Worm (Caenorhabditis elegans): ENCODE measurements around the gene Y48E1C.1.

The Y48E1C.1 gene

ce11 chrII:13467838-13468389, 53.1 kb downstream of the Y48E1C.1 start:
- peak; percentile 96 for TF ChIP-seq elt-2 (tag; optimal IDR thresholded peaks at IDR 0.05)
- TF ChIP-seq tbx-2 (tag; optimal IDR thresholded peaks at IDR 0.05), result no peak

ce11 chrII:13469043-13469652, 54.3 kb downstream of the Y48E1C.1 start, which contains the start of gene E01G4.3:
E01G4.3 (minus strand) TSS chrII:13469602.
- TF ChIP-seq elt-2 (tag; optimal IDR thresholded peaks at IDR 0.05), result peak; percentile 84
- no peak for TF ChIP-seq ceh-9 (tag; optimal IDR thresholded peaks at IDR 0.05)
- no peak for TF ChIP-seq pha-4 (tag; optimal IDR thresholded peaks at IDR 0.05)
- no peak for TF ChIP-seq ztf-16 (tag; optimal IDR thresholded peaks at IDR 0.05)
- no peak for TF ChIP-seq ceh-45 (GFP tag; IDR thresholded peaks at IDR 0.05)
- no peak for TF ChIP-seq ceh-19 (GFP tag; optimal IDR thresholded peaks at IDR 0.05)
- no peak for TF ChIP-seq unc-86 (tag; optimal IDR thresholded peaks at IDR 0.05)
- TF ChIP-seq madf-2 (tag; optimal IDR thresholded peaks at IDR 0.05), result no peak
- no peak for TF ChIP-seq che-1 (tag; optimal IDR thresholded peaks at IDR 0.05)
- TF ChIP-seq tbx-7 (tag; optimal IDR thresholded peaks at IDR 0.05), result no peak
- no peak for TF ChIP-seq K02D7.2 (tag; optimal IDR thresholded peaks at IDR 0.05)
- TF ChIP-seq hlh-8 (tag; optimal IDR thresholded peaks at IDR 0.05), result no peak
- peak; percentile 44 for TF ChIP-seq nfya-1 (tag; optimal IDR thresholded peaks at IDR 0.05)
- no peak for TF ChIP-seq ceh-30 (tag; optimal IDR thresholded peaks at IDR 0.05)
- TF ChIP-seq ceh-14 (tag; optimal IDR thresholded peaks at IDR 0.05), result no peak
- TF ChIP-seq hlh-15 (tag; optimal IDR thresholded peaks at IDR 0.05), result no peak
- TF ChIP-seq tbx-2 (tag; optimal IDR thresholded peaks at IDR 0.05), result no peak
- TF ChIP-seq ets-4 (tag; optimal IDR thresholded peaks at IDR 0.05), result no peak
- peak; percentile 59 for TF ChIP-seq rnt-1 (tag; optimal IDR thresholded peaks at IDR 0.05)
- TF ChIP-seq dmd-4 (tag; optimal IDR thresholded peaks at IDR 0.05; ENCODE audit: borderline replicate concordance), result no peak
- no peak for TF ChIP-seq ceh-34 (tag; optimal IDR thresholded peaks at IDR 0.05)
- TF ChIP-seq ceh-31 (tag; optimal IDR thresholded peaks at IDR 0.05), result no peak
- TF ChIP-seq ceh-6 (GFP tag; optimal IDR thresholded peaks at IDR 0.05), result no peak
- no peak for TF ChIP-seq gmeb-2 (tag; optimal IDR thresholded peaks at IDR 0.05)
- no peak for TF ChIP-seq ttx-3 (tag; optimal IDR thresholded peaks at IDR 0.05)
- TF ChIP-seq ahr-1 (tag; optimal IDR thresholded peaks at IDR 0.05), result no peak
- no peak for TF ChIP-seq ref-2 (tag; optimal IDR thresholded peaks at IDR 0.05)
- no peak for TF ChIP-seq hlh-13 (GFP tag; optimal IDR thresholded peaks at IDR 0.05)
- no peak for TF ChIP-seq pax-1 (tag; optimal IDR thresholded peaks at IDR 0.05)
- no peak for TF ChIP-seq lin-11 (tag; optimal IDR thresholded peaks at IDR 0.05)
- TF ChIP-seq ceh-24 (tag; optimal IDR thresholded peaks at IDR 0.05), result no peak
- no peak for TF ChIP-seq C38D4.7 (GFP tag; optimal IDR thresholded peaks at IDR 0.05)
- no peak for TF ChIP-seq fax-1 (tag; optimal IDR thresholded peaks at IDR 0.05)
- TF ChIP-seq ceh-2 (tag; optimal IDR thresholded peaks at IDR 0.05), result no peak
- no peak for TF ChIP-seq T23F11.4 (GFP tag; optimal IDR thresholded peaks at IDR 0.05)
- no peak for TF ChIP-seq mec-3 (tag; optimal IDR thresholded peaks at IDR 0.05; ENCODE audit: borderline replicate concordance)
- peak; percentile 40 for TF ChIP-seq hlh-30 (tag; optimal IDR thresholded peaks at IDR 0.05; ENCODE audit: insufficient read depth)
- no peak for TF ChIP-seq unc-42 (tag; optimal IDR thresholded peaks at IDR 0.05)
- no peak for TF ChIP-seq pha-2 (tag; optimal IDR thresholded peaks at IDR 0.05)
- no peak for TF ChIP-seq sox-2 (GFP tag; IDR thresholded peaks at IDR 0.05)
- TF ChIP-seq nhr-232 (tag; optimal IDR thresholded peaks at IDR 0.05), result no peak
- TF ChIP-seq syd-9 (tag; optimal IDR thresholded peaks at IDR 0.05), result no peak
- TF ChIP-seq nhr-11 (tag; optimal IDR thresholded peaks at IDR 0.05), result no peak
- TF ChIP-seq pqm-1 (tag; optimal IDR thresholded peaks at IDR 0.05), result peak; percentile 31
- no peak for TF ChIP-seq pat-9 (tag; optimal IDR thresholded peaks at IDR 0.05)
- no peak for TF ChIP-seq unc-3 (GFP tag; conservative IDR thresholded peaks at IDR 0.05)
- TF ChIP-seq unc-3 (tag; optimal IDR thresholded peaks at IDR 0.05), result no peak
- TF ChIP-seq lim-6 (tag; optimal IDR thresholded peaks at IDR 0.05), result no peak
- TF ChIP-seq Y22D7AL.16 (tag; optimal IDR thresholded peaks at IDR 0.05), result no peak
- no peak for TF ChIP-seq ceh-22 (tag; optimal IDR thresholded peaks at IDR 0.05)

Measured in whole organism, late embryonic.